Fruit fly (Drosophila melanogaster) whole organism, embryonic: Measurements from ENCODE around the gene CG42495.
A peak's percentile ranks its signal among the peaks of the same experiment; 100 is the strongest.

Source experiments
- Adf1 ChIP-seq: fragments of 200-800 bp; sonication (Bioruptor generic); IDR thresholded peaks from 2 replicates; pipeline ENCODE4 v1.3.6; 2022; ENCODE audit warnings: missing biosample characterization, missing genetic modification characterization
- Bdp1 ChIP-seq: fragments of 200-800 bp; sonication (Bioruptor generic); optimal IDR thresholded peaks from 3 replicates; lab custom pipeline; 2016; ENCODE audit warnings: missing biosample characterization, missing genetic modification characterization
- CG10267 ChIP-seq: fragments of 200-800 bp; sonication (Bioruptor generic); optimal IDR thresholded peaks from 2 replicates; lab custom pipeline; 2018; ENCODE audit warnings: missing biosample characterization, mild to moderate bottlenecking, missing genetic modification characterization, moderate library complexity
- CG11696 ChIP-seq: fragments of 200-800 bp; sonication (Bioruptor generic); IDR thresholded peaks from 2 replicates; pipeline ENCODE4 v1.3.6; 2022; ENCODE audit warnings: missing biosample characterization, missing genetic modification characterization
- CG13123 ChIP-seq: fragments of 200-800 bp; sonication (Bioruptor generic); optimal IDR thresholded peaks from 2 replicates; lab custom pipeline; 2016; ENCODE audit warnings: missing biosample characterization, missing genetic modification characterization
- CG15479 ChIP-seq: fragments of 200-800 bp; sonication (Bioruptor generic); optimal IDR thresholded peaks from 3 replicates; lab custom pipeline; 2019; ENCODE audit warnings: missing biosample characterization, mild to moderate bottlenecking, missing genetic modification characterization, moderate library complexity
- CG15696 ChIP-seq: fragments of 200-800 bp; sonication (Bioruptor generic); optimal IDR thresholded peaks from 2 replicates; lab custom pipeline; 2019; ENCODE audit warnings: missing biosample characterization, mild to moderate bottlenecking, missing genetic modification characterization, moderate library complexity
- CG17385 ChIP-seq: fragments of 200-800 bp; sonication (Bioruptor generic); optimal IDR thresholded peaks from 3 replicates; lab custom pipeline; 2018; ENCODE audit warnings: missing biosample characterization, mild to moderate bottlenecking, missing genetic modification characterization
- CG2116 ChIP-seq: fragments of 200-800 bp; sonication (Bioruptor generic); optimal IDR thresholded peaks from 3 replicates; lab custom pipeline; 2018; ENCODE audit warnings: missing biosample characterization, mild to moderate bottlenecking, missing genetic modification characterization
- CG2889 ChIP-seq: fragments of 200-800 bp; sonication (Bioruptor generic); IDR thresholded peaks from 3 replicates; pipeline ENCODE4 v1.3.6; 2022; ENCODE audit warnings: missing biosample characterization, missing genetic modification characterization
- CG30020 ChIP-seq: fragments of 200-800 bp; optimal IDR thresholded peaks from 2 replicates; lab custom pipeline; 2019; ENCODE audit warnings: missing biosample characterization, mild to moderate bottlenecking, missing genetic modification characterization, moderate library complexity
- CG33213 ChIP-seq: fragments of 200-800 bp; sonication (Bioruptor generic); optimal IDR thresholded peaks from 3 replicates; lab custom pipeline; 2016; ENCODE audit warnings: missing biosample characterization, missing genetic modification characterization
- CG4730 ChIP-seq: fragments of 200-800 bp; sonication (Bioruptor generic); IDR thresholded peaks from 2 replicates; pipeline ENCODE4 v1.3.6; 2022; ENCODE audit warnings: missing biosample characterization, missing genetic modification characterization
- CG6272 ChIP-seq: fragments of 200-800 bp; sonication (Bioruptor generic); IDR thresholded peaks from 2 replicates; pipeline ENCODE4 v1.3.6; 2022; ENCODE audit warnings: missing biosample characterization, missing genetic modification characterization
- CG7372 ChIP-seq: fragments of 200-800 bp; sonication (Bioruptor generic); IDR thresholded peaks from 2 replicates; pipeline ENCODE4 v1.3.6; 2022; ENCODE audit warnings: missing biosample characterization, missing genetic modification characterization
- CG7556 ChIP-seq: fragments of 200-800 bp; sonication (Bioruptor generic); optimal IDR thresholded peaks from 2 replicates; lab custom pipeline; 2017; ENCODE audit warnings: missing biosample characterization, mild to moderate bottlenecking, missing genetic modification characterization
- CG7987 ChIP-seq: fragments of 200-800 bp; sonication (Bioruptor generic); optimal IDR thresholded peaks from 2 replicates; lab custom pipeline; 2018; ENCODE audit warnings: missing biosample characterization, mild to moderate bottlenecking, missing genetic modification characterization, moderate library complexity
- CG8388 ChIP-seq: fragments of 200-800 bp; sonication (Bioruptor generic); optimal IDR thresholded peaks from 2 replicates; lab custom pipeline; 2019; ENCODE audit warnings: missing biosample characterization, mild to moderate bottlenecking, missing genetic modification characterization, moderate library complexity
- CG8478 ChIP-seq: fragments of >200 bp; optimal IDR thresholded peaks from 2 replicates; lab custom pipeline; 2018
- CG9727 ChIP-seq: fragments of 200-800 bp; sonication (Bioruptor generic); optimal IDR thresholded peaks from 3 replicates; lab custom pipeline; 2017; ENCODE audit warnings: missing biosample characterization, mild to moderate bottlenecking, missing genetic modification characterization
- CkIIα-i1 ChIP-seq: fragments of 200-800 bp; sonication (Bioruptor generic); IDR thresholded peaks from 2 replicates; pipeline ENCODE4 v1.3.6; 2022; ENCODE audit warnings: missing biosample characterization, missing genetic modification characterization
- Dip3 ChIP-seq: fragments of 200-800 bp; sonication (Bioruptor generic); optimal IDR thresholded peaks from 3 replicates; lab custom pipeline; 2016; ENCODE audit warnings: missing biosample characterization, missing genetic modification characterization
- Ets65A ChIP-seq: fragments of 200-800 bp; sonication (Bioruptor generic); peaks from one replicate; lab custom pipeline; 2016; ENCODE audit warnings: missing biosample characterization, missing genetic modification characterization
- Ets97D ChIP-seq: fragments of 200-800 bp; sonication (Bioruptor generic); optimal IDR thresholded peaks from 3 replicates; lab custom pipeline; 2016; ENCODE audit warnings: missing biosample characterization, missing genetic modification characterization
- H15 ChIP-seq: fragments of 200-800 bp; sonication (Bioruptor generic); IDR thresholded peaks from 3 replicates; pipeline ENCODE4 v1.3.6; 2022; ENCODE audit warnings: missing biosample characterization, missing genetic modification characterization
- HLH4C ChIP-seq: fragments of 200-800 bp; sonication (Bioruptor generic); IDR thresholded peaks from 3 replicates; pipeline ENCODE4 v1.3.6; 2022; ENCODE audit warnings: missing biosample characterization, missing genetic modification characterization; ENCODE audit not compliant: partially characterized antibody
- HLH54F ChIP-seq: fragments of 200-800 bp; sonication (Bioruptor generic); optimal IDR thresholded peaks from 3 replicates; lab custom pipeline; 2016; ENCODE audit warnings: missing biosample characterization, missing genetic modification characterization
- Hmx ChIP-seq: fragments of 200-800 bp; sonication (Bioruptor generic); optimal IDR thresholded peaks from 2 replicates; lab custom pipeline; 2016; ENCODE audit warnings: missing biosample characterization, missing genetic modification characterization
- Jarid2 ChIP-seq: fragments of 200-800 bp; sonication (Bioruptor generic); optimal IDR thresholded peaks from 3 replicates; lab custom pipeline; 2017; ENCODE audit warnings: mild to moderate bottlenecking, missing biosample characterization, missing genetic modification reagents, missing genetic modification characterization
- MBD-R2 ChIP-seq: fragments of 200-800 bp; sonication (Bioruptor generic); IDR thresholded peaks from 2 replicates; pipeline ENCODE4 v1.3.6; 2022; ENCODE audit warnings: missing biosample characterization, missing genetic modification characterization
- PHDP ChIP-seq: fragments of 200-800 bp; sonication (Bioruptor generic); optimal IDR thresholded peaks from 3 replicates; lab custom pipeline; 2018; ENCODE audit warnings: missing biosample characterization, mild to moderate bottlenecking, missing genetic modification characterization, moderate library complexity
- Pdp1 ChIP-seq, 2 experiments: fragments of 200-800 bp; sonication (Bioruptor generic); optimal IDR thresholded peaks; 3 replicates each; lab custom pipeline; 2016; ENCODE audit warnings: missing biosample characterization in 2 of 2, missing genetic modification characterization in 2 of 2, mild to moderate bottlenecking in 1 of 2, moderate library complexity in 1 of 2
- Sox102F ChIP-seq: fragments of 200-800 bp; sonication (Bioruptor generic); optimal IDR thresholded peaks from 2 replicates; lab custom pipeline; 2018; ENCODE audit warnings: missing biosample characterization, mild to moderate bottlenecking, missing genetic modification characterization, moderate library complexity
- Sry-δ ChIP-seq: fragments of 200-800 bp; sonication (Bioruptor generic); optimal IDR thresholded peaks from 2 replicates; lab custom pipeline; 2016; ENCODE audit warnings: missing biosample characterization, missing genetic modification characterization
- al ChIP-seq: fragments of 200-800 bp; sonication (Bioruptor generic); IDR thresholded peaks from 2 replicates; pipeline ENCODE4 v1.3.6; 2022; ENCODE audit warnings: missing biosample characterization, missing genetic modification characterization
- bsh ChIP-seq, 2 experiments: fragments of 200-800 bp; sonication (Bioruptor generic); optimal IDR thresholded peaks; 2 replicates each; lab custom pipeline; 2017 to 2018; ENCODE audit warnings: mild to moderate bottlenecking in 2 of 2, missing biosample characterization in 2 of 2, missing genetic modification characterization in 2 of 2, moderate library complexity in 1 of 2
- cas ChIP-seq: fragments of 200-800 bp; sonication (Bioruptor generic); IDR thresholded peaks from 2 replicates; pipeline ENCODE4 v1.3.6; 2022; ENCODE audit warnings: missing biosample characterization, missing genetic modification characterization
- crol ChIP-seq: fragments of 200-800 bp; sonication (Bioruptor generic); IDR thresholded peaks from 2 replicates; pipeline ENCODE4 v1.3.6; 2022; ENCODE audit warnings: missing biosample characterization, missing genetic modification characterization
- esg ChIP-seq: fragments of 200-800 bp; sonication (Bioruptor generic); conservative IDR thresholded peaks from 2 replicates; pipeline ENCODE4 v1.3.6; 2022; ENCODE audit warnings: missing biosample characterization, missing genetic modification characterization
- gt ChIP-seq: fragments of 200-800 bp; sonication (Bioruptor generic); IDR thresholded peaks from 2 replicates; pipeline ENCODE4 v1.3.6; 2022; ENCODE audit warnings: missing biosample characterization, missing genetic modification characterization
- jigr1 ChIP-seq: fragments of 200-800 bp; sonication (Bioruptor generic); IDR thresholded peaks from 3 replicates; pipeline ENCODE4 v1.3.6; 2022; ENCODE audit warnings: missing biosample characterization, missing genetic modification characterization
- oc ChIP-seq: fragments of 200-800 bp; sonication (Bioruptor generic); optimal IDR thresholded peaks from 2 replicates; lab custom pipeline; 2018; ENCODE audit warnings: missing biosample characterization, mild to moderate bottlenecking, missing genetic modification characterization, moderate library complexity
- phol ChIP-seq: fragments of 200-800 bp; sonication (Bioruptor generic); optimal IDR thresholded peaks from 3 replicates; lab custom pipeline; 2018; ENCODE audit warnings: missing biosample characterization, mild to moderate bottlenecking, missing genetic modification characterization, moderate library complexity
- pnt ChIP-seq: fragments of 200-800 bp; sonication (Bioruptor generic); optimal IDR thresholded peaks from 3 replicates; lab custom pipeline; 2016; ENCODE audit warnings: missing biosample characterization, missing genetic modification characterization
- pros ChIP-seq: fragments of 200-800 bp; sonication (Bioruptor generic); optimal IDR thresholded peaks from 3 replicates; lab custom pipeline; 2019; ENCODE audit warnings: missing biosample characterization, mild to moderate bottlenecking, missing genetic modification characterization, moderate library complexity
- sc ChIP-seq, 3 experiments: fragments of >200 bp in 2 of 3; fragments of 200-800 bp in 1 of 3; sonication (Bioruptor generic) in 1 of 3; optimal IDR thresholded peaks; 2 replicates in 2 of 3; 3 replicates in 1 of 3; lab custom pipeline; 2017; ENCODE audit warnings: mild to moderate bottlenecking in 1 of 3, missing biosample characterization in 1 of 3, missing genetic modification characterization in 1 of 3, missing genetic modification reagents in 1 of 3
- sens ChIP-seq: fragments of 200-800 bp; sonication (Bioruptor generic); peaks from one replicate; lab custom pipeline; 2016; ENCODE audit warnings: missing biosample characterization, missing genetic modification characterization
- sob ChIP-seq: fragments of 200-800 bp; sonication (Bioruptor generic); IDR thresholded peaks from 2 replicates; pipeline ENCODE4 v1.3.6; 2022; ENCODE audit warnings: missing biosample characterization, missing genetic modification characterization
- tgo ChIP-seq: fragments of 200-800 bp; sonication (Bioruptor generic); IDR thresholded peaks from 3 replicates; pipeline ENCODE4 v1.3.6; 2022; ENCODE audit warnings: missing biosample characterization, missing genetic modification characterization
- usp ChIP-seq: fragments of >200 bp; optimal IDR thresholded peaks from 2 replicates; lab custom pipeline; 2017; ENCODE audit warnings: missing biosample characterization, missing genetic modification characterization
- vfl ChIP-seq: fragments of 200-800 bp; sonication (Bioruptor generic); optimal IDR thresholded peaks from 2 replicates; lab custom pipeline; 2016; ENCODE audit warnings: missing biosample characterization, missing genetic modification characterization
- z ChIP-seq: fragments of 200-800 bp; sonication (Bioruptor generic); IDR thresholded peaks from 3 replicates; pipeline ENCODE4 v1.3.6; 2022; ENCODE audit warnings: missing biosample characterization, missing genetic modification characterization

CG42495 gene

DNA sequence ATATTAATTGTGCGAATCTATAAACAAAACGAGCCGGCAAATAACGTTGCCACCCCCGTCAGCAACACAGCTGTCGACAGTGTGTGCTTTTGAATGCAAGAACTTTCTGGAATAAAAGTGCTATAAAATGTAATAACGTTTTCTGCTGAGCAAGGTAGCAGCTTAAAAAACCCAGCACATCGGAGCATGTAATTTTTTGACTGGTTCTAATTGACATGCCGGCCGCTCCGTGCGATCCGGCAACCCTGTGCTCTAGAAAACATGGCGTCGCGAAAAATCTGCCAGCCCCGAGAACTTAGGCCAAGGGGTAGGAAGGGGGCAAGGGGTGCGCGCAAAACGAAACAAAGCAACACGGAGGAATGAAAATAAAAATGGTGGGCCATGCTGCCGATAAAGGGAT, 5.0 kb downstream of the CG42495 start (continued):
- TF ChIP-seq sc (optimal IDR thresholded peaks at IDR 0.05; lab: Kevin White, UChicago) (no peak), sc (GFP tag; optimal IDR thresholded peaks at IDR 0.05; lab: Kevin White, UChicago) (no peak), MBD-R2 (peak; percentile 54; the same call in 1 of the 2 replicates), Hmx (GFP tag; lab: Kevin White, UChicago) (no peak), phol (peak; percentile 98), usp (GFP tag; lab: Kevin White, UChicago) (no peak), CG30020 (tag; lab: Kevin White, UChicago) (no peak), Sry-δ (no peak), gt (GFP tag; lab: Robert Waterston, UW) (no peak), H15 (GFP tag; lab: Robert Waterston, UW) (no peak), CG2889 (GFP tag; lab: Robert Waterston, UW) (no peak), esg (GFP tag; lab: Robert Waterston, UW) (no peak), HLH4C (0 out of 3 replicates have a peak, but pooled peaks have one; percentile 9), oc (no peak), crol (GFP tag; lab: Robert Waterston, UW) (peak; percentile 99), PHDP (tag; lab: Kevin White, UChicago) (peak; percentile 9), vfl (GFP tag; lab: Kevin White, UChicago) (peak; percentile 1), bsh (GFP tag; optimal IDR thresholded peaks at IDR 0.05; lab: Kevin White, UChicago) (no peak), Sox102F (GFP tag; lab: Kevin White, UChicago) (no peak), CG7556 (GFP tag; lab: Kevin White, UChicago) (no peak), sens (peak; percentile 86), CG4730 (GFP tag; lab: Robert Waterston, UW) (no peak), Jarid2 (GFP tag; lab: Kevin White, UChicago) (no peak), CG7987 (GFP tag; lab: Kevin White, UChicago) (no peak), CG7372 (GFP tag; lab: Robert Waterston, UW) (peak; percentile 14; the same call in 1 of the 2 replicates), CG15696 (tag; lab: Kevin White, UChicago) (no peak), Ets65A (GFP tag; lab: Kevin White, UChicago) (no peak), CG17385 (GFP tag; lab: Kevin White, UChicago) (no peak), CG15479 (no peak), z (GFP tag; lab: Robert Waterston, UW) (no peak), CG6272 (0 out of 2 replicates have a peak, but pooled peaks have one; percentile 30), sob (GFP tag; lab: Robert Waterston, UW) (peak; percentile 48; the same call in 1 of the 2 replicates), CG8478 (lab: Kevin White, UChicago) (no peak), Ets97D (GFP tag; lab: Kevin White, UChicago) (peak; percentile 46), Pdp1 (GFP tag; optimal IDR thresholded peaks at IDR 0.05; lab: Kevin White, UChicago) (peak in 1 of 2 experiments; percentile 7), Adf1 (GFP tag; lab: Robert Waterston, UW) (peak; percentile 56), CG8388 (GFP tag; lab: Kevin White, UChicago) (no peak), jigr1 (GFP tag; lab: Robert Waterston, UW) (no peak), CG2116 (GFP tag; lab: Kevin White, UChicago) (no peak), HLH54F (GFP tag; lab: Kevin White, UChicago) (peak; percentile 31), pnt (GFP tag; lab: Kevin White, UChicago) (no peak), CG33213 (GFP tag; lab: Kevin White, UChicago) (peak; percentile 14), al (0 out of 2 replicates have a peak, but pooled peaks have one; percentile 19), pros (no peak), cas (GFP tag; lab: Robert Waterston, UW) (no peak), CG9727 (GFP tag; lab: Kevin White, UChicago) (no peak), tgo (GFP tag; lab: Robert Waterston, UW) (no peak), CG13123 (GFP tag; lab: Kevin White, UChicago) (no peak), Dip3 (GFP tag; lab: Kevin White, UChicago) (no peak), CkIIα-i1 (GFP tag; lab: Robert Waterston, UW) (no peak), CG10267 (tag; lab: Kevin White, UChicago) (peak; percentile 18), CG11696 (GFP tag; lab: Robert Waterston, UW) (no peak), Bdp1 (GFP tag; lab: Kevin White, UChicago) (no peak)
